Worm (Caenorhabditis elegans): ENCODE results near the gene sftd-3.

- TF ChIP-seq hlh-17 (GFP tag; optimal IDR thresholded peaks at IDR 0.05; ENCODE audit: borderline replicate concordance) (no peak), lin-35 (GFP tag; optimal IDR thresholded peaks at IDR 0.05) (no peak), fkh-10 (GFP tag; optimal IDR thresholded peaks at IDR 0.05) (no peak), elt-2 (tag; optimal IDR thresholded peaks at IDR 0.05) (no peak), ama-1 (optimal IDR thresholded peaks at IDR 0.05) (no peak), zag-1 (tag; optimal IDR thresholded peaks at IDR 0.05) (no peak)
Measured at ce11 chrII:8960414-8960813, 3.5 kb downstream of the sftd-3 start, which contains the start of gene cal-2.

Measured in whole organism, L1 larva.